Worm (Caenorhabditis elegans): ENCODE measurements around the gene gpa-12.

DNA sequence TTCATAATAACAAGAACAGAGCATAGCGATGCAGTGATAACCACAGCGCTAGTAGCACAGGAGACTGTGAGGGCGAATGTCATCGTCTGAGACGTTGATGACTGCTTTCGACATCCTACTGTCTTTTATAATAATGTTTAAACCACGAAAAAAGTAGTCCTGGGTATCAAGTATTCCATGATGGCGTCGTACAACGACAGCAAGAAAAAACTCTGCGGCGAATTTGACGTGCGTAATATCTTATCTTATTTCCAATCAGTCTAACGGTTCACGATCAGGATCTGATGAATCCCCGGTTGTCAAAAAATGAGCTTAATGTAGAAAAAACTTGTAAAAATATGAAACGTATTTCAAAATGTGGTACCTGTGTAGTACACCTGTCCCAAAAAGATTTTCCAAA is 8.8 kb upstream of the gpa-12 start, which contains the start of gene col-175:
- TF ChIP-seq hnd-1 (tag; optimal IDR thresholded peaks at IDR 0.05) = no peak
- TF ChIP-seq ama-1 (optimal IDR thresholded peaks at IDR 0.05) = no peak
- no peak for TF ChIP-seq tbx-37 (GFP tag; conservative IDR thresholded peaks at IDR 0.05)
- TF ChIP-seq tbx-11 (GFP tag; IDR thresholded peaks at IDR 0.05) = no peak
